Fruit fly (Drosophila melanogaster): ENCODE results near the gene cib.

- TF ChIP-seq CG32121 (GFP tag; IDR thresholded peaks at IDR 0.05) (no peak), fd96Ca (GFP tag; IDR thresholded peaks at IDR 0.05) (no peak)
Measured at dm6 chrX:4100824-4101368, 5.0 kb upstream of the cib start, which contains the start of the genes Cmtr1 and CG15375.
